Fruit fly (Drosophila melanogaster): ENCODE results near the gene ect.

The ect gene

DNA sequence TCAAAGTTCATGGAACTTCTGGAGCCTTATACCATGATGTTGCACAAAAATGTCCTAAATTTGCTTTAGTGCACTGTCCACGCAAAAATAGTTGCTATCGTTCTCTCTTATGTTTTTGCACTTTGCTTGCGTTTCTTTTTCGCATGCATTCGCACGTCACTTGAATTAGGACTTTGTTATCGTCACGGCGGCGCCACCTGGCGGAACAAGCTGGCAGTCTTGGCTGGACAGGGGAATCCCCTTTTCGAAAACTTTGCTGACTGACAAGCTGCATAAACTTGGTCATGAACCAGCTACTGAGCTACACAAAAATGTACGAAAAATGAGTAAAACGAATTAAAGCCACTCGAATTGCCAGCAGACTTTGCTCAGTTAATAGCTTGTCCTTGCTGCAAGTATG lies 2.0 kb downstream of the ect start:
- TF ChIP-seq Atf3 (GFP tag; optimal IDR thresholded peaks at IDR 0.05): no peak
- no peak for TF ChIP-seq disco-r (GFP tag; optimal IDR thresholded peaks at IDR 0.05)
- TF ChIP-seq jigr1 (GFP tag; IDR thresholded peaks at IDR 0.05): no peak
- no peak for TF ChIP-seq eve (GFP tag; optimal IDR thresholded peaks at IDR 0.05)
- no peak for TF ChIP-seq scrt (GFP tag; optimal IDR thresholded peaks at IDR 0.05)
- peak; percentile 74 for TF ChIP-seq CTCF (GFP tag; optimal IDR thresholded peaks at IDR 0.05)
- TF ChIP-seq Ets65A (GFP tag): peak; percentile 8
- TF ChIP-seq dmrt11E (tag; optimal IDR thresholded peaks at IDR 0.05): no peak
- no peak for TF ChIP-seq CG15073 (GFP tag; optimal IDR thresholded peaks at IDR 0.05)
- TF ChIP-seq sna (GFP tag; IDR thresholded peaks at IDR 0.05; ENCODE audit: partially characterized antibody): no peak
- no peak for TF ChIP-seq Hr3 (GFP tag; optimal IDR thresholded peaks at IDR 0.05)
- no peak for TF ChIP-seq CG12155 (GFP tag; optimal IDR thresholded peaks at IDR 0.05)
- no peak for TF ChIP-seq CG6654 (GFP tag; optimal IDR thresholded peaks at IDR 0.05)

DNA sequence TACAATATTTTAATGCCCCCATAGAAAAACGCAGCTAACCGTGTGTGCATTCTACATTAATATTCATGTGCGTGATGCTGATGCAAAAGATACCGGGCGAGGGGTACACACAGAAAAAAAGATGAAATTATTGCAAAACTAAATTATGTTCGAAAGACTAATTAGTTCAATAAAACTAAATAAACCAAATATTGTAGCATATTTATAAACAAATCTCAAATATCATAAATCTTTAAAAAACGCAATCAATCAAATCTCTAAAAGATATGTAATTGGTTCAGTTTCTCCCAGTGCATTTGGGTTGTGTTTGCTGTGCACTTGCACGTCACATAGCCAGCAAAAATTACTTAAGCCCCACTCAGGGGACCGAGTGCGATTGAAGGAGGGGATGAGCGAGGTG lies 3.1 kb downstream of the ect start:
- peak; percentile 46; the same call in 1 of the 2 replicates for TF ChIP-seq Drgx (GFP tag; IDR thresholded peaks at IDR 0.05)
- TF ChIP-seq Taf1 (GFP tag; IDR thresholded peaks at IDR 0.05): no peak
- TF ChIP-seq CG1024 (GFP tag; IDR thresholded peaks at IDR 0.05): no peak
- no peak for TF ChIP-seq oc (tag; optimal IDR thresholded peaks at IDR 0.05)
- no peak for TF ChIP-seq CG4707 (GFP tag; optimal IDR thresholded peaks at IDR 0.05)
- no peak for TF ChIP-seq Dip2 (GFP tag; IDR thresholded peaks at IDR 0.05)
- no peak for TF ChIP-seq luna (GFP tag; optimal IDR thresholded peaks at IDR 0.05)
- TF ChIP-seq tio (GFP tag; optimal IDR thresholded peaks at IDR 0.05): no peak
- no peak for TF ChIP-seq dpn (GFP tag; optimal IDR thresholded peaks at IDR 0.05)
- TF ChIP-seq sens (GFP tag): no peak
- TF ChIP-seq CG1602 (GFP tag; optimal IDR thresholded peaks at IDR 0.05): no peak
- no peak for TF ChIP-seq zf30C (GFP tag; optimal IDR thresholded peaks at IDR 0.05)
- TF ChIP-seq Hr51 (GFP tag; optimal IDR thresholded peaks at IDR 0.05): peak in 1 of 2 experiments; percentile 7
- TF ChIP-seq ssp (GFP tag; IDR thresholded peaks at IDR 0.05): no peak
- TF ChIP-seq Fer2 (tag; optimal IDR thresholded peaks at IDR 0.05): no peak
- TF ChIP-seq Atf-2 (GFP tag; optimal IDR thresholded peaks at IDR 0.05): no peak
- TF ChIP-seq CG1832 (GFP tag; optimal IDR thresholded peaks at IDR 0.05): no peak
- no peak for TF ChIP-seq vfl (GFP tag; optimal IDR thresholded peaks at IDR 0.05)
- TF ChIP-seq wek (GFP tag; optimal IDR thresholded peaks at IDR 0.05): no peak
- TF ChIP-seq dmrt99B (tag; optimal IDR thresholded peaks at IDR 0.05): peak; percentile 21
- TF ChIP-seq vvl (GFP tag; IDR thresholded peaks at IDR 0.05): peak; percentile 28; the same call in 1 of the 2 replicates
- no peak for TF ChIP-seq ERR (GFP tag; optimal IDR thresholded peaks at IDR 0.05)
- no peak for TF ChIP-seq nom (GFP tag; optimal IDR thresholded peaks at IDR 0.05)
- no peak for TF ChIP-seq mam (GFP tag; optimal IDR thresholded peaks at IDR 0.05)
- TF ChIP-seq her (GFP tag; optimal IDR thresholded peaks at IDR 0.05): no peak

DNA sequence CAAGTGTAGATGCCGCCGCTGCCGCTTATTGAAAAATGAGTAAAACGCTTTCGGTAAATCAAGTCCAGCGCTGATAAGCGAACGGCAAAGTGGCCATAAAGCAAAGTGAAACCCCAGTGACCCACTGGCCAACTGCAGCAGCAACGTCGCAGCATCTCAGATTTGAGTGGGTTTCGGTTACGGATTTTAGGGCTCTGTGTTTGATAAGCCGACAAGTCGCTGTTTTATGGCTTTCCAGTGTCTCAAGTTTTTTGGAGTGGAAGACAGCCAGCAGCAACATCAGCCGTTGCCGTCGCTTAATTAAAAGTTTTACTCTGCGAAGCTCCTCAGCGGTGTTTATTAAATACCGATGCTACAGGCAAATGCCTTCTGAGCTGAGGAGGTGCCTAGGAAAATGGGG lies 4.3 kb downstream of the ect start:
- TF ChIP-seq z (GFP tag; IDR thresholded peaks at IDR 0.05): peak; percentile 70; the same call in 2 of the 3 replicates
- TF ChIP-seq pros (GFP tag; optimal IDR thresholded peaks at IDR 0.05): peak; percentile 66
- no peak for TF ChIP-seq NC2β (GFP tag; optimal IDR thresholded peaks at IDR 0.05)
- no peak for TF ChIP-seq CG6654 (GFP tag; optimal IDR thresholded peaks at IDR 0.05)
